Worm (Caenorhabditis elegans) whole organism, L3 larva: ENCODE data around the gene npr-43.

Experiments
- R02D3.7 ChIP-seq: fragments of 150-350 bp; optimal IDR thresholded peaks from 2 replicates; lab custom pipeline; 2014; ENCODE audit warnings: missing biosample characterization, missing genetic modification characterization
- ZK546.5 ChIP-seq: sonication (generic microtip); optimal IDR thresholded peaks from 2 replicates; lab custom pipeline; 2017; ENCODE audit warnings: missing biosample characterization, missing genetic modification characterization
- aly-2 ChIP-seq: fragments of 150-350 bp; optimal IDR thresholded peaks from 2 replicates; lab custom pipeline; 2014; ENCODE audit warnings: missing biosample characterization, missing genetic modification characterization
- ama-1 ChIP-seq: fragments of 150-350 bp; optimal IDR thresholded peaks from 2 replicates; lab custom pipeline; 2018
- ceh-16 ChIP-seq: sonication (generic microtip); optimal IDR thresholded peaks from 2 replicates; lab custom pipeline; 2017; ENCODE audit warnings: missing biosample characterization, missing genetic modification characterization
- ceh-28 ChIP-seq: fragments of 150-350 bp; optimal IDR thresholded peaks from 2 replicates; lab custom pipeline; 2014; ENCODE audit warnings: missing biosample characterization, missing genetic modification reagents, missing genetic modification characterization
- ceh-82 ChIP-seq: fragments of 150-350 bp; optimal IDR thresholded peaks from 2 replicates; lab custom pipeline; 2014; ENCODE audit warnings: missing biosample characterization, missing genetic modification characterization
- daf-12 ChIP-seq: fragments of 150-350 bp; optimal IDR thresholded peaks from 2 replicates; lab custom pipeline; 2014; ENCODE audit warnings: missing biosample characterization, missing genetic modification reagents, missing genetic modification characterization
- egl-27 ChIP-seq: sonication (generic microtip); optimal IDR thresholded peaks from 4 replicates; lab custom pipeline; 2017; ENCODE audit warnings: missing biosample characterization, missing genetic modification reagents, missing genetic modification characterization
- elt-1 ChIP-seq: fragments of 150-350 bp; optimal IDR thresholded peaks from 2 replicates; lab custom pipeline; 2014; ENCODE audit warnings: missing biosample characterization, missing genetic modification characterization
- elt-2 ChIP-seq: sonication (generic microtip); optimal IDR thresholded peaks from 2 replicates; lab custom pipeline; 2016; ENCODE audit warnings: missing genetic modification reagents, mild to moderate bottlenecking, missing genetic modification characterization, missing compliant biosample characterization
- elt-3 ChIP-seq, 3 experiments: fragments of 150-350 bp in 1 of 3; sonication (generic microtip) in 2 of 3; optimal IDR thresholded peaks; 2 replicates in 2 of 3; 4 replicates in 1 of 3; lab custom pipeline; 2014 to 2017; ENCODE audit warnings: missing biosample characterization in 3 of 3, missing genetic modification characterization in 3 of 3
- eor-1 ChIP-seq, 2 experiments: fragments of 150-350 bp; optimal IDR thresholded peaks; 2 replicates each; lab custom pipeline; 2014 to 2018; ENCODE audit warnings: missing biosample characterization in 2 of 2, missing genetic modification characterization in 2 of 2
- fkh-2 ChIP-seq: fragments of 150-350 bp; optimal IDR thresholded peaks from 2 replicates; lab custom pipeline; 2014; ENCODE audit warnings: missing biosample characterization, missing genetic modification reagents, missing genetic modification characterization
- fos-1 ChIP-seq: fragments of 150-350 bp; optimal IDR thresholded peaks from 2 replicates; lab custom pipeline; 2014; ENCODE audit warnings: missing biosample characterization, missing genetic modification characterization
- jun-1 ChIP-seq: fragments of 150-350 bp; optimal IDR thresholded peaks from 2 replicates; lab custom pipeline; 2014; ENCODE audit warnings: missing biosample characterization, missing genetic modification reagents, missing genetic modification characterization
- lin-15B ChIP-seq: fragments of 150-350 bp; optimal IDR thresholded peaks from 2 replicates; lab custom pipeline; 2014; ENCODE audit warnings: missing biosample characterization, missing genetic modification characterization
- lin-39 ChIP-seq: fragments of 150-350 bp; optimal IDR thresholded peaks from 2 replicates; lab custom pipeline; 2018; ENCODE audit warnings: missing biosample characterization, missing genetic modification reagents, missing genetic modification characterization
- lsy-12 ChIP-seq: sonication (generic microtip); optimal IDR thresholded peaks from 2 replicates; lab custom pipeline; 2016; ENCODE audit warnings: mild to moderate bottlenecking, missing genetic modification characterization, missing compliant biosample characterization
- nfya-1 ChIP-seq: sonication (generic microtip); optimal IDR thresholded peaks from 2 replicates; lab custom pipeline; 2017; ENCODE audit warnings: missing genetic modification characterization, mild to moderate bottlenecking, missing compliant biosample characterization, antibody characterized with exemption, moderate library complexity; ENCODE audit not compliant: insufficient read depth
- nhr-11 ChIP-seq: fragments of 150-350 bp; optimal IDR thresholded peaks from 2 replicates; lab custom pipeline; 2014; ENCODE audit warnings: missing biosample characterization, missing genetic modification characterization
- nhr-12 ChIP-seq: fragments of 150-350 bp; optimal IDR thresholded peaks from 2 replicates; lab custom pipeline; 2014; ENCODE audit warnings: missing biosample characterization, missing genetic modification characterization
- nhr-23 ChIP-seq: fragments of 150-350 bp; optimal IDR thresholded peaks from 2 replicates; lab custom pipeline; 2014; ENCODE audit warnings: missing biosample characterization, missing genetic modification reagents, missing genetic modification characterization
- nhr-237 ChIP-seq: fragments of 150-350 bp; optimal IDR thresholded peaks from 2 replicates; lab custom pipeline; 2014; ENCODE audit warnings: missing biosample characterization, missing genetic modification characterization
- nhr-28 ChIP-seq: fragments of 150-350 bp; optimal IDR thresholded peaks from 2 replicates; lab custom pipeline; 2014; ENCODE audit warnings: missing biosample characterization, missing genetic modification characterization
- nhr-43 ChIP-seq: sonication (generic microtip); optimal IDR thresholded peaks from 2 replicates; lab custom pipeline; 2016; ENCODE audit warnings: mild to moderate bottlenecking, missing genetic modification characterization, missing compliant biosample characterization; ENCODE audit not compliant: poor library complexity, severe bottlenecking
- nhr-67 ChIP-seq: fragments of 150-350 bp; optimal IDR thresholded peaks from 2 replicates; lab custom pipeline; 2014; ENCODE audit warnings: missing biosample characterization, missing genetic modification characterization
- nhr-76 ChIP-seq: fragments of 150-350 bp; sonication (generic microtip); optimal IDR thresholded peaks from 5 replicates; lab custom pipeline; 2014; ENCODE audit warnings: missing biosample characterization, missing genetic modification characterization
- nhr-77 ChIP-seq: fragments of 150-350 bp; optimal IDR thresholded peaks from 2 replicates; lab custom pipeline; 2014; ENCODE audit warnings: missing biosample characterization, missing genetic modification characterization
- pha-4 ChIP-seq: fragments of 150-350 bp; optimal IDR thresholded peaks from 2 replicates; lab custom pipeline; 2014; ENCODE audit warnings: missing biosample characterization, missing genetic modification reagents, missing genetic modification characterization
- pqm-1 ChIP-seq: fragments of 150-350 bp; optimal IDR thresholded peaks from 2 replicates; lab custom pipeline; 2017; ENCODE audit warnings: missing biosample characterization, missing genetic modification characterization, inconsistent platforms
- sea-2 ChIP-seq: fragments of 150-350 bp; sonication (generic microtip); optimal IDR thresholded peaks from 4 replicates; lab custom pipeline; 2014; ENCODE audit warnings: missing biosample characterization, missing genetic modification reagents, missing genetic modification characterization
- snpc-4 ChIP-seq: fragments of 150-350 bp; optimal IDR thresholded peaks from 2 replicates; lab custom pipeline; 2014; ENCODE audit warnings: missing biosample characterization, missing genetic modification characterization
- tbx-2 ChIP-seq: sonication (generic microtip); optimal IDR thresholded peaks from 2 replicates; lab custom pipeline; 2016; ENCODE audit warnings: mild to moderate bottlenecking, missing genetic modification characterization, missing compliant biosample characterization
- unc-39 ChIP-seq: sonication (generic microtip); optimal IDR thresholded peaks from 4 replicates; lab custom pipeline; 2017; ENCODE audit warnings: missing biosample characterization, missing genetic modification characterization
- unc-62 ChIP-seq: fragments of 150-350 bp; sonication (generic microtip); optimal IDR thresholded peaks from 4 replicates; lab custom pipeline; 2014; ENCODE audit warnings: missing biosample characterization, missing genetic modification reagents, missing genetic modification characterization
- ztf-11 ChIP-seq: fragments of 150-350 bp; optimal IDR thresholded peaks from 2 replicates; lab custom pipeline; 2014; ENCODE audit warnings: missing biosample characterization, missing genetic modification characterization
- ztf-4 ChIP-seq: fragments of 150-350 bp; optimal IDR thresholded peaks from 2 replicates; lab custom pipeline; 2014; ENCODE audit warnings: missing biosample characterization, missing genetic modification characterization

The npr-43 gene

DNA sequence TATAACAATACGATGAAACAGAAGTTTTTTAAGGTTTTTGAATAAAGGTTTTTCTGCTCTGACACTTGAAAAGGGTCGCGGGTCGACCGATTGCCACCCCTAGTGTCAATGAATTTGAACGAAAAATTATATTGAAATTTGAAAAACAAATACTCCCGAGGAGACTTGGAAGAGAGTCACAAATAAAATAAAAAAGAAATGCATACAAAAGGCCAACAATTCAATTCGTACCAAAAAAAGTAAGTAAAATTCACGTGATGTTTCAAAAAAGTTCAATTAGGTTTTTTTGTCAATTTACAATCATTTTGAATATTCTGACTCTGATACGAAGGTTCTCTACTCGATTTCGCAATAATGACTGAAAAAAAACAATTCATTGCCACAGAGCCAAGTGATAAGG is 14.6 kb upstream of the npr-43 start, which contains the start of gene C15H11.1:
Gene C15H11.1, plus strand, starts transcription at position 301 of the 400 bp plus-strand sequence.
- TF ChIP-seq nhr-76 (tag; lab: Kevin White, UChicago) (no peak), lin-39 (tag; lab: Kevin White, UChicago) (no peak), nhr-237 (tag; lab: Kevin White, UChicago) (no peak), nhr-67 (tag; lab: Kevin White, UChicago) (no peak), unc-39 (tag; lab: Kevin White, UChicago) (no peak), pha-4 (tag; lab: Kevin White, UChicago) (no peak)

DNA sequence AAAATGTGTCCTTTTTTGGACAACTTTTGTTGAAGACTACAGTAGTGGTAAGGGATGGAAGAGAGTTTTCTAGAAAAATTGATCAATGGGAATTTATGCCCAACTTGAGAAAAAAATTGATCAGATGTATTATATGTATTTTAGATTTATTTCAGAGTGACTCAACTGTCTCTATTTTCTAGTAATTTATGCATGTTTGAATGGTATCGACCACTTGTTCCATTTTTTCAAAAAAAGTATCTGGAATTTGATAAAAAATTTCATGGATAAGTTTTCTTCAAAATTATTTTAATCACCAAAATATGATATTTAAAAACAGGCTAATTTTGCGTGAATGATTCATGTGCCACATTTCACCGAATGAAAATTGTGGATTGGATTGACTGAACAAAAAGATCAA is 12.9 kb upstream of the npr-43 start, which contains the start of gene C15H11.10:
Gene C15H11.10, plus strand, starts transcription at position 301 of the 400 bp plus-strand sequence.
- TF ChIP-seq ama-1 (lab: Kevin White, UChicago) (no peak), fkh-2 (tag; lab: Kevin White, UChicago) (no peak), ztf-11 (tag; lab: Kevin White, UChicago) (no peak), nhr-67 (tag; lab: Kevin White, UChicago) (no peak), nhr-237 (tag; lab: Kevin White, UChicago) (no peak), ZK546.5 (tag; lab: Kevin White, UChicago) (no peak), daf-12 (no peak), jun-1 (tag; lab: Kevin White, UChicago) (no peak), ceh-82 (no peak), lin-39 (tag; lab: Kevin White, UChicago) (no peak), nhr-23 (tag; lab: Kevin White, UChicago) (no peak), unc-39 (tag; lab: Kevin White, UChicago) (no peak), lsy-12 (tag; lab: Kevin White, UChicago) (no peak), nhr-76 (tag; lab: Kevin White, UChicago) (no peak)

DNA sequence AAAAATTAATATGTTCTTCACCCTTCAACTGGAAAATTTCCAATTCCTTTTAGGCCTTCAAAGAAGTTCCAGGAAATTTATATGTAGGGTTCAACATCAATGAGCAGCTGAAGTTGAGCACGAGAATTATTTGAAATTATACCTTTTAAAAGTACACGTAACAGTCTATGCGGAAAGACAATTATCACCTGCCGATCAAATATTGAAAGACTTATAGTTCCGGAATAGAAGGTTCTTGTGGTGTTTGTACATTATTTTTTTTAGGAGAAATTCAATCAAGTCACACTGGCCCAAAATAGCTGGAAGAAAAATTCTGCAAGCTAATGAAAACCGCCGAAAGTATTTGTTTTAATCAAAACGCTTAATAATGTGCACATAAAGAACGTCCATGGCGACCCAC is 1.4 kb upstream of the npr-43 start:
- TF ChIP-seq fkh-2 (tag; lab: Kevin White, UChicago) (no peak), nfya-1 (no peak), nhr-11 (no peak), nhr-23 (tag; lab: Kevin White, UChicago) (no peak), ztf-4 (tag; lab: Kevin White, UChicago) (no peak), pha-4 (tag; lab: Kevin White, UChicago) (no peak), ceh-16 (tag; lab: Kevin White, UChicago) (no peak), R02D3.7 (no peak), elt-1 (tag; lab: Kevin White, UChicago) (no peak), ceh-28 (tag; lab: Kevin White, UChicago) (no peak), nhr-77 (tag; lab: Kevin White, UChicago) (no peak), lsy-12 (tag; lab: Kevin White, UChicago) (no peak), elt-2 (tag; lab: Kevin White, UChicago) (no peak), pqm-1 (tag; lab: Kevin White, UChicago) (no peak), egl-27 (tag; lab: Kevin White, UChicago) (no peak), sea-2 (no peak), fos-1 (tag; lab: Kevin White, UChicago) (no peak), ceh-82 (no peak), unc-39 (tag; lab: Kevin White, UChicago) (no peak), nhr-12 (tag; lab: Kevin White, UChicago) (no peak)

DNA sequence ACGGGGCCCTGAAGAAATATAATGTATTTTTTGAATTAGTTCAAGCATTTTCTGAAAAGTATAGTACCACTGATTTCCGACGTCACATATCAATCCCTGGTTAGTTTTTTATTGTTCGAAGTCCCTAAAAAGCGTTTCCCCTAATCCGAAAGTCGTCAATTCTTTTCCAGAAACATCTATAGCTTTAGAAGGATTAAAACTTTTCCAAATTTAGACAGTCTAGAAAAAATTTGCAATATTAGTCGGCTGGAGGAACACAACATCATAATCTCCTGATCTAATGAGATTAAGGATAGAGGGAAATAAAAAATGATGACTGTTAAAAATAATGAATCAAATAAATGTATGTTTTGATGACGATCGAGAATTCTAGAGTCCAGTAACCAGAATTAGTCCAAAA is 834 bp downstream of the npr-43 start:
- TF ChIP-seq elt-3 (tag; optimal IDR thresholded peaks at IDR 0.05; lab: Kevin White, UChicago) (no peak), unc-62 (GFP tag; lab: Kevin White, UChicago) (no peak), snpc-4 (tag; lab: Kevin White, UChicago) (no peak), unc-39 (tag; lab: Kevin White, UChicago) (no peak), jun-1 (tag; lab: Kevin White, UChicago) (no peak), nfya-1 (no peak), aly-2 (tag; lab: Kevin White, UChicago) (no peak), elt-1 (tag; lab: Kevin White, UChicago) (no peak), nhr-77 (tag; lab: Kevin White, UChicago) (no peak), elt-2 (tag; lab: Kevin White, UChicago) (no peak), nhr-76 (tag; lab: Kevin White, UChicago) (no peak), nhr-43 (tag; lab: Kevin White, UChicago) (no peak), eor-1 (tag; optimal IDR thresholded peaks at IDR 0.05; lab: Kevin White, UChicago) (no peak), lin-15B (tag; lab: Kevin White, UChicago) (no peak), fos-1 (tag; lab: Kevin White, UChicago) (no peak), ceh-82 (no peak), nhr-28 (tag; lab: Kevin White, UChicago) (no peak), tbx-2 (tag; lab: Kevin White, UChicago) (no peak), ZK546.5 (tag; lab: Kevin White, UChicago) (no peak)
